Fruit fly (Drosophila melanogaster) whole organism, pupa: Measurements from ENCODE around the gene CG31274.

Experiments
- CG15710 ChIP-seq: fragments of 200-800 bp; sonication (Bioruptor generic); optimal IDR thresholded peaks from 2 replicates; lab custom pipeline; 2018; ENCODE audit warnings: missing biosample characterization, mild to moderate bottlenecking, missing genetic modification characterization, moderate library complexity
- CG17806 ChIP-seq: fragments of 200-800 bp; sonication (Bioruptor generic); optimal IDR thresholded peaks from 2 replicates; lab custom pipeline; 2018; ENCODE audit warnings: missing biosample characterization, mild to moderate bottlenecking, missing genetic modification characterization, moderate library complexity
- CG9948 ChIP-seq: fragments of 200-800 bp; sonication (Bioruptor generic); optimal IDR thresholded peaks from 2 replicates; lab custom pipeline; 2018; ENCODE audit warnings: missing biosample characterization, mild to moderate bottlenecking, missing genetic modification characterization, moderate library complexity
- D1 ChIP-seq: fragments of 200-800 bp; sonication (Bioruptor generic); optimal IDR thresholded peaks from 2 replicates; lab custom pipeline; 2018; ENCODE audit warnings: missing biosample characterization, mild to moderate bottlenecking, missing genetic modification characterization, moderate library complexity
- Ets98B ChIP-seq: fragments of 200-800 bp; sonication (Bioruptor generic); IDR thresholded peaks from 2 replicates; pipeline ENCODE4 v1.3.6; 2022; ENCODE audit warnings: missing biosample characterization, missing genetic modification characterization
- Pif1A ChIP-seq: fragments of 200-800 bp; sonication (Bioruptor generic); optimal IDR thresholded peaks from 3 replicates; lab custom pipeline; 2016; ENCODE audit warnings: missing biosample characterization, missing genetic modification characterization
- Snoo ChIP-seq: fragments of 200-800 bp; sonication (Bioruptor generic); optimal IDR thresholded peaks from 3 replicates; lab custom pipeline; 2017; ENCODE audit warnings: missing biosample characterization, mild to moderate bottlenecking, missing genetic modification characterization, inconsistent platforms
- fd96Ca ChIP-seq: fragments of 200-800 bp; sonication (Bioruptor generic); IDR thresholded peaks from 3 replicates; pipeline ENCODE4 v1.3.6; 2022; ENCODE audit warnings: missing biosample characterization, missing genetic modification characterization
- gl ChIP-seq: fragments of 200-800 bp; sonication (Bioruptor generic); optimal IDR thresholded peaks from 2 replicates; lab custom pipeline; 2018; ENCODE audit warnings: missing biosample characterization, mild to moderate bottlenecking, missing genetic modification characterization

dm6 chr3R:16962303-16962702 lies 30.5 kb upstream of the CG31274 start:
- TF ChIP-seq Snoo (no peak), fd96Ca (GFP tag; lab: Robert Waterston, UW) (no peak), D1 (tag; lab: Kevin White, UChicago) (no peak), CG17806 (tag; lab: Kevin White, UChicago) (no peak), CG9948 (tag; lab: Kevin White, UChicago) (no peak), Pif1A (no peak), Ets98B (GFP tag; lab: Robert Waterston, UW) (no peak), CG15710 (no peak), gl (tag; lab: Kevin White, UChicago) (no peak)
